Worm (Caenorhabditis elegans): ENCODE measurements around the gene str-19.

ce11 chrV:15707982-15708381 is 36.3 kb downstream of the str-19 start:
- TF ChIP-seq elt-1 (tag; optimal IDR thresholded peaks at IDR 0.05; ENCODE audit: borderline replicate concordance, insufficient read depth): no peak
- TF ChIP-seq nhr-12 (tag; optimal IDR thresholded peaks at IDR 0.05): no peak
- no peak for TF ChIP-seq elt-3 (tag; optimal IDR thresholded peaks at IDR 0.05)
- no peak for TF ChIP-seq pha-4 (tag; optimal IDR thresholded peaks at IDR 0.05)
- TF ChIP-seq ces-1 (GFP tag; optimal IDR thresholded peaks at IDR 0.05): no peak

Measured in whole organism, mixed stage, embryonic.